Worm (Caenorhabditis elegans) whole organism, L1 larva: ENCODE results near the gene T16G12.6.

Experiments
- C04F5.9 ChIP-seq: sonication (generic microtip); optimal IDR thresholded peaks from 2 replicates; lab custom pipeline; 2016; ENCODE audit warnings: missing genetic modification characterization, missing compliant biosample characterization
- C34B4.2 ChIP-seq: sonication (generic microtip); optimal IDR thresholded peaks from 2 replicates; lab custom pipeline; 2017; ENCODE audit warnings: mild to moderate bottlenecking, missing genetic modification characterization, missing compliant biosample characterization
- aly-2 ChIP-seq: fragments of 150-350 bp; optimal IDR thresholded peaks from 2 replicates; lab custom pipeline; 2014; ENCODE audit warnings: missing biosample characterization, missing genetic modification characterization
- blmp-1 ChIP-seq: fragments of 150-350 bp; optimal IDR thresholded peaks from 2 replicates; lab custom pipeline; 2014; ENCODE audit warnings: missing biosample characterization, missing genetic modification characterization
- ceh-8 ChIP-seq: fragments of 200-800 bp; sonication (Bioruptor generic); optimal IDR thresholded peaks from 2 replicates; lab custom pipeline; 2018; ENCODE audit warnings: mild to moderate bottlenecking, missing genetic modification characterization, moderate library complexity, missing compliant biosample characterization
- ceh-82 ChIP-seq, 3 experiments: fragments of 150-350 bp in 1 of 3; sonication (generic microtip) in 2 of 3; optimal IDR thresholded peaks; 2 replicates each; lab custom pipeline; 2014 to 2017; ENCODE audit warnings: missing biosample characterization in 3 of 3, missing genetic modification characterization in 3 of 3
- ceh-88 ChIP-seq: fragments of 200-800 bp; sonication (Bioruptor generic); IDR thresholded peaks from 2 replicates; pipeline ENCODE4 v1.3.6; 2022; ENCODE audit warnings: missing genetic modification characterization, missing compliant biosample characterization
- dpl-1 ChIP-seq, 3 experiments: fragments of 150-350 bp in 2 of 3; sonication (generic microtip) in 1 of 3; optimal IDR thresholded peaks; 2 replicates each; lab custom pipeline; 2014 to 2017; ENCODE audit warnings: missing biosample characterization in 3 of 3, missing genetic modification characterization in 3 of 3, missing genetic modification reagents in 3 of 3
- dsc-1 ChIP-seq: sonication (generic microtip); optimal IDR thresholded peaks from 2 replicates; lab custom pipeline; 2016; ENCODE audit warnings: mild to moderate bottlenecking, missing genetic modification characterization, missing compliant biosample characterization
- efl-1 ChIP-seq, 4 experiments: fragments of 150-350 bp; optimal IDR thresholded peaks in 3 of 4; peaks in 1 of 4; 1 replicate in 1 of 4; 2 replicates in 3 of 4; lab custom pipeline; 2014; ENCODE audit warnings: missing biosample characterization in 2 of 4, missing genetic modification characterization in 2 of 4, missing genetic modification reagents in 2 of 4
- efl-3 ChIP-seq: fragments of 200-800 bp; sonication (Bioruptor generic); optimal IDR thresholded peaks from 2 replicates; lab custom pipeline; 2018; ENCODE audit warnings: mild to moderate bottlenecking, missing genetic modification characterization, missing compliant biosample characterization
- egl-13 ChIP-seq: sonication (generic microtip); optimal IDR thresholded peaks from 2 replicates; lab custom pipeline; 2016; ENCODE audit warnings: missing genotype, missing genetic modification reagents, missing genetic modification characterization, missing compliant biosample characterization
- egl-27 ChIP-seq, 2 experiments: fragments of 150-350 bp in 1 of 2; sonication (generic microtip); optimal IDR thresholded peaks; 3 replicates each; lab custom pipeline; 2017 to 2018; ENCODE audit warnings: missing biosample characterization in 2 of 2, missing genetic modification characterization in 2 of 2, missing genetic modification reagents in 2 of 2
- elt-2 ChIP-seq: sonication (generic microtip); optimal IDR thresholded peaks from 2 replicates; lab custom pipeline; 2016; ENCODE audit warnings: missing genetic modification characterization, mild to moderate bottlenecking, inconsistent platforms, missing compliant biosample characterization, missing genetic modification reagents
- elt-3 ChIP-seq, 6 experiments: fragments of 150-350 bp in 1 of 6; sonication (generic microtip); optimal IDR thresholded peaks; 2 replicates each; lab custom pipeline; 2017 to 2018; ENCODE audit warnings: missing biosample characterization in 6 of 6, missing genetic modification characterization in 6 of 6, inconsistent platforms in 1 of 6
- ets-5 ChIP-seq: fragments of 200-800 bp; sonication (Bioruptor generic); IDR thresholded peaks from 2 replicates; pipeline ENCODE4 v1.3.6; 2022; ENCODE audit warnings: missing genetic modification characterization, missing compliant biosample characterization
- fkh-10 ChIP-seq: sonication (generic microtip); optimal IDR thresholded peaks from 2 replicates; lab custom pipeline; 2017; ENCODE audit warnings: missing biosample characterization, missing genetic modification reagents, missing genetic modification characterization
- hlh-4 ChIP-seq: sonication (generic microtip); optimal IDR thresholded peaks from 2 replicates; lab custom pipeline; 2016; ENCODE audit warnings: mild to moderate bottlenecking, missing genetic modification characterization, missing compliant biosample characterization
- irx-1 ChIP-seq: sonication (generic microtip); optimal IDR thresholded peaks from 2 replicates; lab custom pipeline; 2016; ENCODE audit warnings: missing genetic modification characterization, missing compliant biosample characterization
- isw-1 ChIP-seq: fragments of 200-800 bp; sonication (Bioruptor generic); IDR thresholded peaks from 2 replicates; pipeline ENCODE4 v1.3.6; 2022; ENCODE audit warnings: missing genetic modification characterization, missing compliant biosample characterization
- lin-14 ChIP-seq: fragments of 200-800 bp; sonication (Bioruptor generic); optimal IDR thresholded peaks from 2 replicates; lab custom pipeline; 2018; ENCODE audit warnings: mild to moderate bottlenecking, missing genetic modification characterization, moderate library complexity, missing compliant biosample characterization
- lin-15B ChIP-seq: fragments of 150-350 bp; sonication (generic microtip); optimal IDR thresholded peaks from 3 replicates; lab custom pipeline; 2014; ENCODE audit warnings: missing biosample characterization, missing genetic modification characterization
- lin-35 ChIP-seq, 2 experiments: fragments of 150-350 bp; optimal IDR thresholded peaks; 2 replicates each; lab custom pipeline; 2014; ENCODE audit warnings: missing biosample characterization in 2 of 2, missing genetic modification characterization in 2 of 2, missing genetic modification reagents in 2 of 2
- lin-39 ChIP-seq: fragments of 150-350 bp; optimal IDR thresholded peaks from 2 replicates; lab custom pipeline; 2014; ENCODE audit warnings: missing biosample characterization, missing genetic modification reagents, missing genetic modification characterization
- lsy-2 ChIP-seq, 2 experiments: fragments of 150-350 bp; optimal IDR thresholded peaks; 2 replicates each; lab custom pipeline; 2014; ENCODE audit warnings: missing biosample characterization in 2 of 2, missing genetic modification characterization in 2 of 2
- mab-9 ChIP-seq: fragments of 200-800 bp; sonication (Bioruptor generic); IDR thresholded peaks from 2 replicates; pipeline ENCODE4 v1.3.6; 2022; ENCODE audit warnings: missing genetic modification reagents, missing genetic modification characterization, missing compliant biosample characterization
- mep-1 ChIP-seq: fragments of 150-350 bp; optimal IDR thresholded peaks from 2 replicates; lab custom pipeline; 2014; ENCODE audit warnings: missing biosample characterization, missing genetic modification characterization
- nhr-19 ChIP-seq: fragments of 200-800 bp; sonication (Bioruptor generic); conservative IDR thresholded peaks from 2 replicates; pipeline ENCODE4 v1.3.6; 2022; ENCODE audit warnings: missing genetic modification characterization, missing compliant biosample characterization
- nhr-20 ChIP-seq: sonication (generic microtip); optimal IDR thresholded peaks from 2 replicates; lab custom pipeline; 2016; ENCODE audit warnings: mild to moderate bottlenecking, missing genetic modification characterization, missing compliant biosample characterization
- nhr-28 ChIP-seq: fragments of 150-350 bp; optimal IDR thresholded peaks from 2 replicates; lab custom pipeline; 2014; ENCODE audit warnings: missing biosample characterization, missing genetic modification characterization
- nhr-47 ChIP-seq: sonication (generic microtip); optimal IDR thresholded peaks from 2 replicates; lab custom pipeline; 2016; ENCODE audit warnings: mild to moderate bottlenecking, missing genetic modification characterization, moderate library complexity, missing compliant biosample characterization
- nhr-71 ChIP-seq: sonication (generic microtip); optimal IDR thresholded peaks from 2 replicates; lab custom pipeline; 2016; ENCODE audit warnings: mild to moderate bottlenecking, missing genetic modification characterization, moderate library complexity, missing compliant biosample characterization
- nhr-77 ChIP-seq: fragments of 150-350 bp; optimal IDR thresholded peaks from 2 replicates; lab custom pipeline; 2014; ENCODE audit warnings: missing biosample characterization, missing genetic modification characterization
- nhr-84 ChIP-seq: sonication (generic microtip); optimal IDR thresholded peaks from 2 replicates; lab custom pipeline; 2017; ENCODE audit warnings: missing biosample characterization, missing genetic modification characterization
- nhr-85 ChIP-seq: sonication (generic microtip); peaks from one replicate; lab custom pipeline; 2016; ENCODE audit warnings: missing genetic modification characterization, inconsistent platforms, missing compliant biosample characterization
- nhr-90 ChIP-seq: sonication (generic microtip); optimal IDR thresholded peaks from 2 replicates; lab custom pipeline; 2016; ENCODE audit warnings: mild to moderate bottlenecking, missing genetic modification characterization, missing compliant biosample characterization; ENCODE audit not compliant: poor library complexity
- pag-3 ChIP-seq: sonication (generic microtip); optimal IDR thresholded peaks from 2 replicates; lab custom pipeline; 2017; ENCODE audit warnings: missing genetic modification characterization, mild to moderate bottlenecking, missing compliant biosample characterization, antibody characterized with exemption, borderline replicate concordance; ENCODE audit not compliant: insufficient read depth
- pax-3 ChIP-seq: fragments of 200-800 bp; sonication (Bioruptor generic); optimal IDR thresholded peaks from 2 replicates; lab custom pipeline; 2018; ENCODE audit warnings: mild to moderate bottlenecking, missing genetic modification characterization, moderate library complexity, missing compliant biosample characterization
- pqm-1 ChIP-seq: sonication (generic microtip); optimal IDR thresholded peaks from 3 replicates; lab custom pipeline; 2017; ENCODE audit warnings: missing biosample characterization, missing genetic modification characterization
- rnt-1 ChIP-seq: sonication (generic microtip); optimal IDR thresholded peaks from 2 replicates; lab custom pipeline; 2016; ENCODE audit warnings: mild to moderate bottlenecking, missing genetic modification characterization, moderate library complexity, missing compliant biosample characterization
- sox-4 ChIP-seq: sonication (generic microtip); optimal IDR thresholded peaks from 2 replicates; lab custom pipeline; 2016; ENCODE audit warnings: missing genetic modification characterization, missing compliant biosample characterization
- swsn-7 ChIP-seq: sonication (generic microtip); optimal IDR thresholded peaks from 2 replicates; lab custom pipeline; 2016; ENCODE audit warnings: missing genetic modification characterization, missing compliant biosample characterization
- tlp-1 ChIP-seq: fragments of 150-350 bp; optimal IDR thresholded peaks from 2 replicates; lab custom pipeline; 2014; ENCODE audit warnings: missing biosample characterization, missing genetic modification characterization
- unc-130 ChIP-seq: fragments of 150-350 bp; optimal IDR thresholded peaks from 2 replicates; lab custom pipeline; 2017; ENCODE audit warnings: missing biosample characterization, missing genetic modification characterization, inconsistent platforms
- unc-62 ChIP-seq: fragments of 150-350 bp; optimal IDR thresholded peaks from 2 replicates; lab custom pipeline; 2014; ENCODE audit warnings: missing biosample characterization, missing genetic modification reagents, missing genetic modification characterization
- unc-86 ChIP-seq: sonication (generic microtip); optimal IDR thresholded peaks from 2 replicates; lab custom pipeline; 2016; ENCODE audit warnings: missing genetic modification characterization, missing compliant biosample characterization
- unc-98 ChIP-seq: fragments of 200-800 bp; sonication (Bioruptor generic); IDR thresholded peaks from 2 replicates; pipeline ENCODE4 v1.3.6; 2022; ENCODE audit warnings: missing genetic modification characterization, missing compliant biosample characterization
- vab-15 ChIP-seq: sonication (generic microtip); optimal IDR thresholded peaks from 2 replicates; lab custom pipeline; 2017; ENCODE audit warnings: missing genotype, mild to moderate bottlenecking, missing genetic modification characterization, missing compliant biosample characterization
- xbp-1 ChIP-seq: sonication (generic microtip); optimal IDR thresholded peaks from 2 replicates; lab custom pipeline; 2016; ENCODE audit warnings: missing genetic modification characterization, missing compliant biosample characterization
- zag-1 ChIP-seq: fragments of 150-350 bp; optimal IDR thresholded peaks from 2 replicates; lab custom pipeline; 2014; ENCODE audit warnings: missing biosample characterization, missing genetic modification characterization
- zip-4 ChIP-seq: fragments of 200-800 bp; sonication (Bioruptor generic); optimal IDR thresholded peaks from 2 replicates; lab custom pipeline; 2018; ENCODE audit warnings: mild to moderate bottlenecking, missing genetic modification characterization, moderate library complexity, missing compliant biosample characterization
- ztf-4 ChIP-seq: fragments of 150-350 bp; optimal IDR thresholded peaks from 2 replicates; lab custom pipeline; 2014; ENCODE audit warnings: missing biosample characterization, missing genetic modification characterization

Gene T16G12.6

DNA sequence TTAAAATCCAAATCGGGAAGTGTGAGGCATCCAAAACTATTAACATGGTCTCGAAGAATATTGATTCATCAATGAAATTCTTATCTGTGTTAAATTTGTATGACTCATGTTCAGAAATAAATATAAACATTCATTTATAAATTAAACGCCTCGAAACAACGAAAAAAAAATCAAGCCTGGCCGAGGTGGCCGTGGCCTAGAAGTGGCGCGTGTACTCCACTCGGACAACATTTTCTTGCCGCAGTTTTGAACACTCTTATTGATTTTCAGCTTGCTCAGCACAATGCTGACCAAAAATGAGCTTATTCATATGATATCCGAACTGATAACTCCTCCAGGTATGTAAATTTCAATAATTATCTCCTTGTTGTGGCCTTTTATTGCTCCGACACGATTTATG lies 5.2 kb upstream of the T16G12.6 start, which contains the start of gene ekl-6 (continued):
- TF ChIP-seq efl-1 (optimal IDR thresholded peaks at IDR 0.05; lab: Kevin White, UChicago) (peak; percentile 44 to 67), efl-1 (GFP tag; optimal IDR thresholded peaks at IDR 0.05 in 1 of 2; lab: Kevin White, UChicago) (peak; percentile 56 to 93), ztf-4 (tag; lab: Kevin White, UChicago) (no peak), xbp-1 (tag; lab: Kevin White, UChicago) (peak; percentile 76), nhr-85 (tag; lab: Kevin White, UChicago) (peak; percentile 92), nhr-28 (tag; lab: Kevin White, UChicago) (no peak), egl-27 (tag; optimal IDR thresholded peaks at IDR 0.05; lab: Kevin White, UChicago) (no peak), isw-1 (GFP tag; lab: Robert Waterston, UW) (peak; percentile 23), nhr-20 (peak; percentile 75), rnt-1 (tag; lab: Kevin White, UChicago) (peak; percentile 97), sox-4 (peak; percentile 82), ceh-88 (GFP tag; lab: Robert Waterston, UW) (no peak), nhr-84 (tag; lab: Kevin White, UChicago) (no peak), unc-98 (GFP tag; lab: Robert Waterston, UW) (peak; percentile 54; the same call in 1 of the 2 replicates), elt-2 (peak; percentile 37), C04F5.9 (tag; lab: Kevin White, UChicago) (peak; percentile 81), elt-3 (tag; optimal IDR thresholded peaks at IDR 0.05; lab: Kevin White, UChicago) (no peak), tlp-1 (tag; lab: Kevin White, UChicago) (no peak), lsy-2 (tag; optimal IDR thresholded peaks at IDR 0.05; lab: Kevin White, UChicago) (peak in 1 of 2 experiments; percentile 71), ceh-82 (tag; optimal IDR thresholded peaks at IDR 0.05; lab: Kevin White, UChicago) (peak in 2 of 3 experiments; percentile 26 to 39), blmp-1 (no peak), irx-1 (tag; lab: Kevin White, UChicago) (peak; percentile 90), lin-14 (GFP tag; lab: Kevin White, UChicago) (no peak), lin-39 (tag; lab: Kevin White, UChicago) (no peak), efl-3 (no peak), dsc-1 (tag; lab: Kevin White, UChicago) (peak; percentile 79), swsn-7 (peak; percentile 69), lin-15B (tag; lab: Kevin White, UChicago) (no peak), ets-5 (no peak), nhr-47 (tag; lab: Kevin White, UChicago) (peak; percentile 80), fkh-10 (GFP tag; lab: Kevin White, UChicago) (no peak), pqm-1 (no peak), zip-4 (GFP tag; lab: Kevin White, UChicago) (no peak), ceh-8 (GFP tag; lab: Kevin White, UChicago) (peak; percentile 30), unc-130 (tag; lab: Kevin White, UChicago) (no peak), vab-15 (tag; lab: Kevin White, UChicago) (no peak), unc-86 (tag; lab: Kevin White, UChicago) (peak; percentile 60), zag-1 (no peak), mab-9 (GFP tag; lab: Robert Waterston, UW) (no peak), nhr-71 (no peak), aly-2 (tag; lab: Kevin White, UChicago) (no peak), nhr-19 (GFP tag; lab: Robert Waterston, UW) (no peak; the same call in 1 of the 2 replicates), egl-13 (tag; lab: Kevin White, UChicago) (peak; percentile 73), C34B4.2 (no peak), pag-3 (tag; lab: Kevin White, UChicago) (no peak), nhr-77 (tag; lab: Kevin White, UChicago) (peak; percentile 21), unc-62 (GFP tag; lab: Kevin White, UChicago) (no peak), hlh-4 (tag; lab: Kevin White, UChicago) (no peak), lin-35 (GFP tag; optimal IDR thresholded peaks at IDR 0.05; lab: Kevin White, UChicago) (peak; percentile 39 to 41), nhr-90 (tag; lab: Kevin White, UChicago) (peak; percentile 87), dpl-1 (GFP tag; optimal IDR thresholded peaks at IDR 0.05; lab: Kevin White, UChicago) (peak; percentile 22 to 56 (median 55)), pax-3 (tag; lab: Kevin White, UChicago) (peak; percentile 77), mep-1 (peak; percentile 47)
